Worm (Caenorhabditis elegans): Measurements from ENCODE around the gene aexr-2.

aexr-2 gene

DNA sequence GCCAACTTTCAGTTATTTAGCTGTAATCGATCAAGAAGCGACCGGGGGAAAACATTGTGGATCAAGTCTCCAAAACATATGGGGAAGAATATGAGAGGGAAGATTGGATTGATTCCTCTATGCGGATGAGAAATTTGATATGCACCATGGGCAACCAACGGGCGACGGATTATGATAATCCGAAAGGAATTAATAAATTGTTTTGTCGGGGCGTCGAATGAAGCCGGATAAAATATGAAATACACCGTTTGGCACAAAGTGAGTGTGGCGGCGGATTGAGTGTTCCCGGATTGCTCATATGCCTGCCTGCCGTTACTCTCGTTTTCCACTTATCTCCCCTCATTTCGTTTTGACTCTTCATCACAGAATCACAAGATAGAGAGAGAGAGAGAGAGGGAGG is 22.1 kb downstream of the aexr-2 start (continued):
- TF ChIP-seq K11D2.4 (GFP tag; IDR thresholded peaks at IDR 0.05) = no peak
- no peak for TF ChIP-seq let-607 (tag; optimal IDR thresholded peaks at IDR 0.05)
- no peak for TF ChIP-seq gei-17 (GFP tag; optimal IDR thresholded peaks at IDR 0.05)
- no peak for TF ChIP-seq sdz-38 (tag; optimal IDR thresholded peaks at IDR 0.05)
- TF ChIP-seq egl-44 (GFP tag; IDR thresholded peaks at IDR 0.05) = no peak
- no peak for TF ChIP-seq hlh-26 (GFP tag; conservative IDR thresholded peaks at IDR 0.05)
- TF ChIP-seq lin-40 (tag; optimal IDR thresholded peaks at IDR 0.05) = no peak
- peak; percentile 75; the same call in 1 of the 2 replicates for TF ChIP-seq cebp-2 (GFP tag; IDR thresholded peaks at IDR 0.05)
- no peak for TF ChIP-seq F22D6.2 (tag; optimal IDR thresholded peaks at IDR 0.05)
- TF ChIP-seq athp-1 (tag; optimal IDR thresholded peaks at IDR 0.05) = no peak
- TF ChIP-seq ceh-58 (GFP tag; IDR thresholded peaks at IDR 0.05) = no peak
- TF ChIP-seq K12H6.12 (tag; optimal IDR thresholded peaks at IDR 0.05) = no peak
- no peak for TF ChIP-seq pbrm-1 (GFP tag; IDR thresholded peaks at IDR 0.05)
- no peak for TF ChIP-seq rec-8 (tag; optimal IDR thresholded peaks at IDR 0.05)
- no peak for TF ChIP-seq egrh-3 (GFP tag; IDR thresholded peaks at IDR 0.05)
- TF ChIP-seq madf-3 (GFP tag; IDR thresholded peaks at IDR 0.05) = 0 out of 2 replicates have a peak, but pooled peaks have one; percentile 43
- peak; percentile 4; the same call in 1 of the 2 replicates for TF ChIP-seq hmg-1.2 (GFP tag; IDR thresholded peaks at IDR 0.05)
- no peak for TF ChIP-seq him-1 (tag; optimal IDR thresholded peaks at IDR 0.05)
- TF ChIP-seq let-526 (GFP tag; IDR thresholded peaks at IDR 0.05) = no peak
- TF ChIP-seq akir-1 (GFP tag; optimal IDR thresholded peaks at IDR 0.05) = no peak
- no peak for TF ChIP-seq tbx-9 (tag; optimal IDR thresholded peaks at IDR 0.05; ENCODE audit: borderline replicate concordance)
- TF ChIP-seq madf-6 (GFP tag; IDR thresholded peaks at IDR 0.05) = no peak
- no peak for TF ChIP-seq C17E4.6 (GFP tag; IDR thresholded peaks at IDR 0.05)
- no peak for TF ChIP-seq cebp-1 (GFP tag; IDR thresholded peaks at IDR 0.05)
- TF ChIP-seq cebp-1 (tag; optimal IDR thresholded peaks at IDR 0.05) = peak; percentile 45
- no peak for TF ChIP-seq fkh-3 (tag; optimal IDR thresholded peaks at IDR 0.05)
- no peak for TF ChIP-seq sptf-2 (GFP tag; optimal IDR thresholded peaks at IDR 0.05)
- TF ChIP-seq Y79H2A.3 (GFP tag; conservative IDR thresholded peaks at IDR 0.05) = no peak

DNA sequence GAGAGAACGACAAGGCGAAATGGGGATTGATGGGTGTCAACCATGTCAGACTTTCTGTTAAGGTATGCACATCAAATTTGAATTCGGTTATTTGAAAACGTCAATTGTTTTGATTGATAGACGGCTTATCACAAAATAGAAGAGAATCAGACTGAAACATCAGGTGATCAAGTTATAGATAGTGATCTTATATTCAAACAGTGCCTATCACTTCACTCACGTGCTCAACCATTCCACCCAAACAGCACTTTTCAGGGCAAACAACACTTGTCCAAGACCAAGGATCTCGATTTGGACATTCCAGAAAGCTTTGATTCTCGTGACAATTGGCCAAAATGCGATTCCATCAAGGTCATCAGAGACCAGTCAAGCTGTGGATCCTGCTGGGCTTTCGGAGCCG is 23.7 kb downstream of the aexr-2 start:
- no peak for TF ChIP-seq Y95B8A.8 (GFP tag; IDR thresholded peaks at IDR 0.05)
- peak; percentile 29 for TF ChIP-seq ets-4 (GFP tag; optimal IDR thresholded peaks at IDR 0.05)
- no peak for TF ChIP-seq xnd-1 (tag; optimal IDR thresholded peaks at IDR 0.05)
- TF ChIP-seq hsf-1 (GFP tag; IDR thresholded peaks at IDR 0.05) = 0 out of 2 replicates have a peak, but pooled peaks have one; percentile 18
- TF ChIP-seq repo-1 (tag; optimal IDR thresholded peaks at IDR 0.05) = peak; percentile 40
- TF ChIP-seq aptf-2 (GFP tag; conservative IDR thresholded peaks at IDR 0.05) = no peak
- TF ChIP-seq Y53G8AR.9 (GFP tag; conservative IDR thresholded peaks at IDR 0.05) = peak; percentile 59
- TF ChIP-seq zfh-2 (GFP tag; conservative IDR thresholded peaks at IDR 0.05) = no peak
- TF ChIP-seq let-607 (tag; optimal IDR thresholded peaks at IDR 0.05) = peak in 1 of 2 experiments; percentile 41
- no peak for TF ChIP-seq lir-1 (GFP tag; conservative IDR thresholded peaks at IDR 0.05)
- no peak for TF ChIP-seq snpc-4 (GFP tag; optimal IDR thresholded peaks at IDR 0.05)
- no peak for TF ChIP-seq snpc-4 (tag; optimal IDR thresholded peaks at IDR 0.05)
